Fruit fly (Drosophila melanogaster) whole organism, embryonic: Measurements from ENCODE around the gene Rtc1.

Source experiments
- Ada2b ChIP-seq: fragments of 200-800 bp; sonication (Bioruptor generic); IDR thresholded peaks from 2 replicates; pipeline ENCODE4 v1.3.6; 2022; ENCODE audit warnings: missing biosample characterization, missing genetic modification characterization
- Awh ChIP-seq: fragments of 200-800 bp; sonication (Bioruptor generic); IDR thresholded peaks from 2 replicates; pipeline ENCODE4, ENCODE4 v1.3.6; 2022; ENCODE audit warnings: missing biosample characterization, missing genetic modification characterization
- C15 ChIP-seq: fragments of 200-800 bp; sonication (Bioruptor generic); IDR thresholded peaks from 3 replicates; pipeline ENCODE4 v1.3.6; 2022; ENCODE audit warnings: missing biosample characterization, missing genetic modification characterization
- CG10321 ChIP-seq: fragments of 200-800 bp; sonication (Bioruptor generic); IDR thresholded peaks from 2 replicates; pipeline ENCODE4 v1.3.6; 2022; ENCODE audit warnings: missing biosample characterization, missing genetic modification characterization
- CG11398 ChIP-seq: fragments of 200-800 bp; sonication (Bioruptor generic); optimal IDR thresholded peaks from 2 replicates; lab custom pipeline; 2016; ENCODE audit warnings: missing biosample characterization, missing genetic modification characterization
- CG12104 ChIP-seq: fragments of 200-800 bp; sonication (Bioruptor generic); optimal IDR thresholded peaks from 3 replicates; lab custom pipeline; 2016; ENCODE audit warnings: missing biosample characterization, missing genetic modification characterization
- CG13775 ChIP-seq: fragments of 200-800 bp; sonication (Bioruptor generic); optimal IDR thresholded peaks from 3 replicates; lab custom pipeline; 2017; ENCODE audit warnings: missing biosample characterization, mild to moderate bottlenecking, missing genetic modification characterization
- CG13894 ChIP-seq: fragments of 200-800 bp; sonication (Bioruptor generic); optimal IDR thresholded peaks from 3 replicates; lab custom pipeline; 2018; ENCODE audit warnings: missing biosample characterization, mild to moderate bottlenecking, missing genetic modification characterization, moderate library complexity
- CG15269 ChIP-seq: fragments of 200-800 bp; sonication (Bioruptor generic); optimal IDR thresholded peaks from 2 replicates; lab custom pipeline; 2018; ENCODE audit warnings: missing biosample characterization, mild to moderate bottlenecking, missing genetic modification characterization, moderate library complexity
- CG1602 ChIP-seq: fragments of 200-800 bp; sonication (Bioruptor generic); optimal IDR thresholded peaks from 3 replicates; lab custom pipeline; 2016; ENCODE audit warnings: missing biosample characterization, missing genetic modification characterization
- CG18476 ChIP-seq: fragments of 200-800 bp; sonication (Bioruptor generic); optimal IDR thresholded peaks from 2 replicates; lab custom pipeline; 2016; ENCODE audit warnings: missing biosample characterization, mild to moderate bottlenecking, missing genetic modification characterization
- CG31388 ChIP-seq: fragments of 200-800 bp; sonication (Bioruptor generic); optimal IDR thresholded peaks from 2 replicates; lab custom pipeline; 2016; ENCODE audit warnings: missing biosample characterization, missing genetic modification characterization
- CG31441 ChIP-seq: fragments of 200-800 bp; sonication (Bioruptor generic); IDR thresholded peaks from 2 replicates; pipeline ENCODE4 v1.3.6; 2022; ENCODE audit warnings: missing biosample characterization, missing genetic modification characterization
- CG3281 ChIP-seq: fragments of 200-800 bp; sonication (Bioruptor generic); optimal IDR thresholded peaks from 3 replicates; lab custom pipeline; 2017; ENCODE audit warnings: missing biosample characterization, mild to moderate bottlenecking, missing genetic modification characterization
- CG4282 ChIP-seq: fragments of 200-800 bp; sonication (Bioruptor generic); optimal IDR thresholded peaks from 2 replicates; lab custom pipeline; 2016; ENCODE audit warnings: missing biosample characterization, missing genetic modification characterization
- CG4820 ChIP-seq: fragments of 200-800 bp; sonication (Bioruptor generic); optimal IDR thresholded peaks from 3 replicates; lab custom pipeline; 2016; ENCODE audit warnings: missing biosample characterization, missing genetic modification characterization
- CG4854 ChIP-seq: fragments of 200-800 bp; sonication (Bioruptor generic); optimal IDR thresholded peaks from 2 replicates; lab custom pipeline; 2016; ENCODE audit warnings: missing biosample characterization, missing genetic modification characterization, inconsistent platforms
- CG6854 ChIP-seq: fragments of 200-800 bp; sonication (Bioruptor generic); optimal IDR thresholded peaks from 3 replicates; lab custom pipeline; 2017; ENCODE audit warnings: missing biosample characterization, mild to moderate bottlenecking, missing genetic modification characterization
- CG7271 ChIP-seq: fragments of 200-800 bp; sonication (Bioruptor generic); optimal IDR thresholded peaks from 2 replicates; lab custom pipeline; 2018; ENCODE audit warnings: missing biosample characterization, mild to moderate bottlenecking, missing genetic modification characterization, moderate library complexity
- CG7745 ChIP-seq: fragments of 200-800 bp; sonication (Bioruptor generic); optimal IDR thresholded peaks from 2 replicates; lab custom pipeline; 2018; ENCODE audit warnings: missing biosample characterization, mild to moderate bottlenecking, missing genetic modification characterization, moderate library complexity
- CG7963 ChIP-seq: fragments of 200-800 bp; sonication (Bioruptor generic); IDR thresholded peaks from 3 replicates; pipeline ENCODE4 v1.3.6; 2022; ENCODE audit warnings: missing biosample characterization, missing genetic modification characterization; ENCODE audit not compliant: partially characterized antibody
- CG8281 ChIP-seq: fragments of 200-800 bp; sonication (Bioruptor generic); optimal IDR thresholded peaks from 2 replicates; lab custom pipeline; 2018; ENCODE audit warnings: missing biosample characterization, mild to moderate bottlenecking, missing genetic modification characterization, moderate library complexity
- Dp ChIP-seq: fragments of 200-800 bp; sonication (Bioruptor generic); optimal IDR thresholded peaks from 2 replicates; lab custom pipeline; 2018; ENCODE audit warnings: missing biosample characterization, mild to moderate bottlenecking, missing genetic modification characterization, moderate library complexity
- Ets65A ChIP-seq: fragments of 200-800 bp; sonication (Bioruptor generic); peaks from one replicate; lab custom pipeline; 2016; ENCODE audit warnings: missing biosample characterization, missing genetic modification characterization
- Gsc ChIP-seq: fragments of 200-800 bp; sonication (Bioruptor generic); IDR thresholded peaks from 2 replicates; pipeline ENCODE4 v1.3.6; 2022; ENCODE audit warnings: missing biosample characterization, missing genetic modification characterization
- H2.0 ChIP-seq: fragments of 200-800 bp; sonication (Bioruptor generic); IDR thresholded peaks from 2 replicates; pipeline ENCODE4 v1.3.6; 2022; ENCODE audit warnings: missing biosample characterization, missing genetic modification characterization
- Jarid2 ChIP-seq: fragments of 200-800 bp; sonication (Bioruptor generic); optimal IDR thresholded peaks from 3 replicates; lab custom pipeline; 2017; ENCODE audit warnings: mild to moderate bottlenecking, missing biosample characterization, missing genetic modification reagents, missing genetic modification characterization
- MTF-1 ChIP-seq: fragments of 200-800 bp; sonication (Bioruptor generic); optimal IDR thresholded peaks from 2 replicates; lab custom pipeline; 2018; ENCODE audit warnings: missing biosample characterization, mild to moderate bottlenecking, missing genetic modification characterization, borderline replicate concordance
- Nf-YC ChIP-seq: fragments of 200-800 bp; optimal IDR thresholded peaks from 3 replicates; lab custom pipeline; 2019; ENCODE audit warnings: missing biosample characterization, mild to moderate bottlenecking, missing genetic modification characterization, moderate library complexity
- PHDP ChIP-seq: fragments of 200-800 bp; sonication (Bioruptor generic); optimal IDR thresholded peaks from 3 replicates; lab custom pipeline; 2018; ENCODE audit warnings: missing biosample characterization, mild to moderate bottlenecking, missing genetic modification characterization, moderate library complexity
- Side ChIP-seq: fragments of 200-800 bp; sonication (Bioruptor generic); optimal IDR thresholded peaks from 2 replicates; lab custom pipeline; 2016; ENCODE audit warnings: missing biosample characterization, missing genetic modification characterization
- ara ChIP-seq: fragments of 200-800 bp; sonication (Bioruptor generic); IDR thresholded peaks from 2 replicates; pipeline ENCODE4 v1.3.6; 2022; ENCODE audit warnings: missing biosample characterization, missing genetic modification characterization
- cad ChIP-seq: fragments of >200 bp; optimal IDR thresholded peaks from 2 replicates; lab custom pipeline; 2017; ENCODE audit warnings: missing biosample characterization, missing genetic modification characterization
- cato ChIP-seq: fragments of 200-800 bp; sonication (Bioruptor generic); optimal IDR thresholded peaks from 2 replicates; lab custom pipeline; 2016; ENCODE audit warnings: missing biosample characterization, missing genetic modification characterization, borderline replicate concordance
- chm ChIP-seq: fragments of 200-800 bp; sonication (Bioruptor generic); IDR thresholded peaks from 2 replicates; pipeline ENCODE4 v1.3.6; 2022; ENCODE audit warnings: missing biosample characterization, missing genetic modification characterization
- dmrt11E ChIP-seq: fragments of 200-800 bp; sonication (Bioruptor generic); optimal IDR thresholded peaks from 3 replicates; lab custom pipeline; 2018; ENCODE audit warnings: missing biosample characterization, mild to moderate bottlenecking, missing genetic modification characterization, moderate library complexity
- fu2 ChIP-seq: fragments of 200-800 bp; sonication (Bioruptor generic); optimal IDR thresholded peaks from 2 replicates; lab custom pipeline; 2016; ENCODE audit warnings: missing biosample characterization, missing genetic modification characterization
- gro ChIP-seq: fragments of 200-800 bp; sonication (Bioruptor generic); optimal IDR thresholded peaks from 2 replicates; lab custom pipeline; 2016; ENCODE audit warnings: missing biosample characterization, missing genetic modification characterization
- ind ChIP-seq: fragments of 200-800 bp; sonication (Bioruptor generic); optimal IDR thresholded peaks from 3 replicates; lab custom pipeline; 2016; ENCODE audit warnings: missing biosample characterization, missing genetic modification characterization
- jigr1 ChIP-seq: fragments of 200-800 bp; sonication (Bioruptor generic); IDR thresholded peaks from 3 replicates; pipeline ENCODE4 v1.3.6; 2022; ENCODE audit warnings: missing biosample characterization, missing genetic modification characterization
- jumu ChIP-seq: fragments of 200-800 bp; sonication (Bioruptor generic); optimal IDR thresholded peaks from 3 replicates; lab custom pipeline; 2016; ENCODE audit warnings: missing biosample characterization, missing genetic modification characterization
- nerfin-2 ChIP-seq: fragments of 200-800 bp; sonication (Bioruptor generic); IDR thresholded peaks from 2 replicates; pipeline ENCODE4 v1.3.6; 2022; ENCODE audit warnings: missing biosample characterization, missing genetic modification characterization; ENCODE audit not compliant: partially characterized antibody
- pho ChIP-seq: fragments of 200-800 bp; sonication (Bioruptor generic); optimal IDR thresholded peaks from 2 replicates; lab custom pipeline; 2016; ENCODE audit warnings: missing biosample characterization, missing genetic modification characterization
- ranshi ChIP-seq: fragments of 200-800 bp; sonication (Bioruptor generic); IDR thresholded peaks from 2 replicates; pipeline ENCODE4 v1.3.6; 2022; ENCODE audit warnings: missing biosample characterization, missing genetic modification characterization
- sens ChIP-seq: fragments of 200-800 bp; sonication (Bioruptor generic); peaks from one replicate; lab custom pipeline; 2016; ENCODE audit warnings: missing biosample characterization, missing genetic modification characterization
- sqz ChIP-seq: fragments of 200-800 bp; sonication (Bioruptor generic); optimal IDR thresholded peaks from 3 replicates; lab custom pipeline; 2018; ENCODE audit warnings: missing biosample characterization, mild to moderate bottlenecking, missing genetic modification characterization
- trh ChIP-seq: fragments of 200-800 bp; sonication (Bioruptor generic); optimal IDR thresholded peaks from 2 replicates; lab custom pipeline; 2016; ENCODE audit warnings: missing biosample characterization, missing genetic modification characterization
- tup ChIP-seq: fragments of 200-800 bp; sonication (Bioruptor generic); optimal IDR thresholded peaks from 2 replicates; lab custom pipeline; 2016; ENCODE audit warnings: missing biosample characterization, mild to moderate bottlenecking, missing genetic modification characterization, moderate library complexity
- twi ChIP-seq: fragments of 200-800 bp; optimal IDR thresholded peaks from 2 replicates; lab custom pipeline; 2019; ENCODE audit warnings: missing biosample characterization, mild to moderate bottlenecking, missing genetic modification characterization, moderate library complexity
- wor ChIP-seq: fragments of 200-800 bp; sonication (Bioruptor generic); IDR thresholded peaks from 2 replicates; pipeline ENCODE4 v1.3.6; 2022; ENCODE audit warnings: missing biosample characterization, missing genetic modification characterization

Gene Rtc1

dm6 chrX:13764397-13765119, 7.6 kb downstream of the Rtc1 start (continued):
- TF ChIP-seq ara (GFP tag; lab: Robert Waterston, UW): peak; percentile 62
- TF ChIP-seq CG13775 (GFP tag; lab: Kevin White, UChicago): peak; percentile 27
- no peak for TF ChIP-seq tup (GFP tag; lab: Kevin White, UChicago)
- TF ChIP-seq nerfin-2: no peak
- TF ChIP-seq trh (GFP tag; lab: Kevin White, UChicago): no peak
- peak; percentile 58 for TF ChIP-seq twi
- no peak for TF ChIP-seq CG4854
- TF ChIP-seq Side (GFP tag; lab: Kevin White, UChicago): no peak
- peak; percentile 34 for TF ChIP-seq CG4820 (GFP tag; lab: Kevin White, UChicago)
- TF ChIP-seq CG6854 (GFP tag; lab: Kevin White, UChicago): no peak
- TF ChIP-seq CG7271: no peak
- TF ChIP-seq fu2 (GFP tag; lab: Kevin White, UChicago): no peak
- peak; percentile 28; the same call in 1 of the 2 replicates for TF ChIP-seq Awh (GFP tag; lab: Robert Waterston, UW)
- no peak for TF ChIP-seq jigr1 (GFP tag; lab: Robert Waterston, UW)
- peak; percentile 9 for TF ChIP-seq CG8281 (tag; lab: Kevin White, UChicago)
- no peak for TF ChIP-seq cad (GFP tag; lab: Kevin White, UChicago)
- no peak for TF ChIP-seq pho
- TF ChIP-seq CG31441 (GFP tag; lab: Robert Waterston, UW): peak; percentile 44
- TF ChIP-seq cato: no peak
- TF ChIP-seq CG13894 (tag; lab: Kevin White, UChicago): no peak
- peak; percentile 29; the same call in 1 of the 2 replicates for TF ChIP-seq ranshi
- TF ChIP-seq CG15269 (tag; lab: Kevin White, UChicago): peak; percentile 72
- TF ChIP-seq CG31388: no peak
- no peak for TF ChIP-seq CG12104 (GFP tag; lab: Kevin White, UChicago)
- peak; percentile 48 for TF ChIP-seq ind (GFP tag; lab: Kevin White, UChicago)
- TF ChIP-seq wor (GFP tag; lab: Robert Waterston, UW): peak; percentile 18; the same call in 1 of the 2 replicates
- peak; percentile 81 for TF ChIP-seq sens (GFP tag; lab: Kevin White, UChicago)
- no peak for TF ChIP-seq CG10321
- TF ChIP-seq PHDP: peak; percentile 43
- no peak for TF ChIP-seq MTF-1 (GFP tag; lab: Kevin White, UChicago)
- TF ChIP-seq sqz: peak; percentile 11
- TF ChIP-seq gro (GFP tag; lab: Kevin White, UChicago): no peak
- TF ChIP-seq Nf-YC (tag; lab: Kevin White, UChicago): no peak
- no peak for TF ChIP-seq C15 (GFP tag; lab: Robert Waterston, UW)
- no peak for TF ChIP-seq CG11398 (GFP tag; lab: Kevin White, UChicago)
- TF ChIP-seq Dp: no peak
- TF ChIP-seq Ada2b: peak; percentile 35; the same call in 1 of the 2 replicates
- TF ChIP-seq Jarid2 (GFP tag; lab: Kevin White, UChicago): no peak
- TF ChIP-seq jumu (GFP tag; lab: Kevin White, UChicago): no peak
- TF ChIP-seq CG7745: no peak
- TF ChIP-seq CG7963 (GFP tag; lab: Robert Waterston, UW): no peak
- peak; percentile 28; the same call in 1 of the 2 replicates for TF ChIP-seq chm (GFP tag; lab: Robert Waterston, UW)
- peak; percentile 15 for TF ChIP-seq CG1602
- TF ChIP-seq Gsc (GFP tag; lab: Robert Waterston, UW): no peak
- TF ChIP-seq H2.0 (GFP tag; lab: Robert Waterston, UW): 0 out of 2 replicates have a peak, but pooled peaks have one; percentile 20
- TF ChIP-seq CG18476 (GFP tag; lab: Kevin White, UChicago): peak; percentile 11
- no peak for TF ChIP-seq Ets65A (GFP tag; lab: Kevin White, UChicago)
- no peak for TF ChIP-seq dmrt11E
- peak; percentile 40 for TF ChIP-seq CG3281 (GFP tag; lab: Kevin White, UChicago)
- no peak for TF ChIP-seq CG4282
